Worm (Caenorhabditis elegans) whole organism, early embryonic: Measurements from ENCODE around the gene ZK418.5.

Experiments
- B0310.2 ChIP-seq: sonication (generic microtip); optimal IDR thresholded peaks from 2 replicates; lab custom pipeline; 2016; ENCODE audit warnings: mild to moderate bottlenecking, missing genetic modification characterization, missing compliant biosample characterization
- F13C5.2 ChIP-seq: sonication (generic microtip); optimal IDR thresholded peaks from 2 replicates; lab custom pipeline; 2017; ENCODE audit warnings: mild to moderate bottlenecking, missing genetic modification characterization, inconsistent platforms, missing compliant biosample characterization
- aly-1 ChIP-seq: sonication (generic microtip); optimal IDR thresholded peaks from 2 replicates; lab custom pipeline; 2016; ENCODE audit warnings: missing genetic modification characterization, missing compliant biosample characterization
- ama-1 ChIP-seq: fragments of 150-350 bp; optimal IDR thresholded peaks from 2 replicates; lab custom pipeline; 2014
- ceh-13 ChIP-seq: fragments of 200-800 bp; sonication (Bioruptor generic); optimal IDR thresholded peaks from 2 replicates; lab custom pipeline; 2018; ENCODE audit warnings: mild to moderate bottlenecking, missing genetic modification characterization, missing compliant biosample characterization
- ceh-36 ChIP-seq: sonication (generic microtip); optimal IDR thresholded peaks from 2 replicates; lab custom pipeline; 2016; ENCODE audit warnings: missing genetic modification characterization, inconsistent platforms, missing compliant biosample characterization
- ets-7 ChIP-seq: sonication (generic microtip); optimal IDR thresholded peaks from 2 replicates; lab custom pipeline; 2016; ENCODE audit warnings: missing genotype, missing genetic modification characterization, missing compliant biosample characterization
- flt-1 ChIP-seq: fragments of 200-800 bp; sonication (Bioruptor generic); IDR thresholded peaks from 2 replicates; pipeline ENCODE4 v1.3.6; 2022; ENCODE audit warnings: missing genetic modification characterization, missing compliant biosample characterization
- hmbx-1 ChIP-seq: sonication (generic microtip); optimal IDR thresholded peaks from 2 replicates; lab custom pipeline; 2016; ENCODE audit warnings: mild to moderate bottlenecking, missing genetic modification characterization, missing compliant biosample characterization
- hmg-4 ChIP-seq: fragments of 200-800 bp; sonication (Bioruptor generic); optimal IDR thresholded peaks from 2 replicates; lab custom pipeline; 2018; ENCODE audit warnings: mild to moderate bottlenecking, missing genetic modification characterization, missing compliant biosample characterization
- hnd-1 ChIP-seq: sonication (generic microtip); optimal IDR thresholded peaks from 2 replicates; lab custom pipeline; 2016; ENCODE audit warnings: missing genetic modification characterization, missing compliant biosample characterization
- pes-1 ChIP-seq: fragments of 200-800 bp; sonication (Bioruptor generic); IDR thresholded peaks from 2 replicates; pipeline ENCODE4 v1.3.6; 2022; ENCODE audit warnings: missing genetic modification reagents, missing genetic modification characterization, missing compliant biosample characterization
- scrt-1 ChIP-seq: fragments of 200-800 bp; sonication (Bioruptor generic); IDR thresholded peaks from 2 replicates; pipeline ENCODE4 v1.3.6; 2022; ENCODE audit warnings: missing genetic modification characterization, missing compliant biosample characterization
- sea-1 ChIP-seq: fragments of 200-800 bp; sonication (Bioruptor generic); conservative IDR thresholded peaks from 2 replicates; pipeline ENCODE4 v1.3.6; 2022; ENCODE audit warnings: missing genetic modification characterization, missing compliant biosample characterization
- tbx-11 ChIP-seq: fragments of 200-800 bp; sonication (Bioruptor generic); IDR thresholded peaks from 2 replicates; pipeline ENCODE4 v1.3.6; 2022; ENCODE audit warnings: missing genetic modification characterization, missing compliant biosample characterization
- tbx-37 ChIP-seq: fragments of 200-800 bp; sonication (Bioruptor generic); conservative IDR thresholded peaks from 2 replicates; pipeline ENCODE4 v1.3.6; 2022; ENCODE audit warnings: missing genetic modification reagents, missing genetic modification characterization, missing compliant biosample characterization
- tra-4 ChIP-seq: sonication (generic microtip); optimal IDR thresholded peaks from 2 replicates; lab custom pipeline; 2017; ENCODE audit warnings: missing genetic modification characterization, missing compliant biosample characterization

Gene ZK418.5

ce11 chrIII:7107965-7108364 is 34.3 kb upstream of the ZK418.5 start, which contains the start of gene odd-1:
Gene odd-1 (plus strand): TSS chrIII:7108313.
- TF ChIP-seq tbx-11 (GFP tag; lab: Robert Waterston, UW) (no peak), B0310.2 (tag; lab: Kevin White, UChicago) (no peak), scrt-1 (GFP tag; lab: Robert Waterston, UW) (no peak), F13C5.2 (tag; lab: Kevin White, UChicago) (no peak)

- no peak for TF ChIP-seq ama-1 (lab: Kevin White, UChicago)
- no peak for TF ChIP-seq hmg-4 (GFP tag; lab: Kevin White, UChicago)
- TF ChIP-seq scrt-1 (GFP tag; lab: Robert Waterston, UW): no peak
- TF ChIP-seq F13C5.2 (tag; lab: Kevin White, UChicago): no peak
- TF ChIP-seq aly-1 (tag; lab: Kevin White, UChicago): no peak
- TF ChIP-seq pes-1 (GFP tag; lab: Robert Waterston, UW): no peak
- TF ChIP-seq flt-1 (GFP tag; lab: Robert Waterston, UW): no peak
- TF ChIP-seq hmbx-1 (tag; lab: Kevin White, UChicago): no peak
- no peak for TF ChIP-seq tbx-11 (GFP tag; lab: Robert Waterston, UW)
- no peak for TF ChIP-seq B0310.2 (tag; lab: Kevin White, UChicago)
- no peak for TF ChIP-seq ets-7 (tag; lab: Kevin White, UChicago)
Observed at ce11 chrIII:7106854-7107253, 33.2 kb upstream of the ZK418.5 start.

- no peak for TF ChIP-seq hnd-1 (tag; lab: Kevin White, UChicago)
Observed at ce11 chrIII:7103940-7104440, 30.3 kb upstream of the ZK418.5 start, which contains the start of gene cpg-2. Gene cpg-2 (minus strand): TSS chrIII:7103990.

- TF ChIP-seq tbx-11 (GFP tag; lab: Robert Waterston, UW): no peak
- no peak for TF ChIP-seq flt-1 (GFP tag; lab: Robert Waterston, UW)
- TF ChIP-seq tbx-37: no peak
- TF ChIP-seq scrt-1 (GFP tag; lab: Robert Waterston, UW): no peak
- no peak for TF ChIP-seq hmbx-1 (tag; lab: Kevin White, UChicago)
Observed at ce11 chrIII:7101814-7102477, 28.3 kb upstream of the ZK418.5 start.

- TF ChIP-seq F13C5.2 (tag; lab: Kevin White, UChicago) (no peak), B0310.2 (tag; lab: Kevin White, UChicago) (no peak), ets-7 (tag; lab: Kevin White, UChicago) (no peak), aly-1 (tag; lab: Kevin White, UChicago) (no peak), ama-1 (lab: Kevin White, UChicago) (no peak), tra-4 (tag; lab: Kevin White, UChicago) (no peak), ceh-36 (tag; lab: Kevin White, UChicago) (no peak), flt-1 (GFP tag; lab: Robert Waterston, UW) (no peak), scrt-1 (GFP tag; lab: Robert Waterston, UW) (no peak), tbx-37 (no peak), pes-1 (GFP tag; lab: Robert Waterston, UW) (no peak), hnd-1 (tag; lab: Kevin White, UChicago) (no peak), ceh-13 (GFP tag; lab: Kevin White, UChicago) (no peak), sea-1 (no peak), hmg-4 (GFP tag; lab: Kevin White, UChicago) (no peak), hmbx-1 (tag; lab: Kevin White, UChicago) (no peak)
Observed at ce11 chrIII:7100001-7100400, 26.4 kb upstream of the ZK418.5 start, which contains the start of gene ZK418.11. Gene ZK418.11 (plus strand): TSS chrIII:7100289.

ce11 chrIII:7096481-7096880 is 22.8 kb upstream of the ZK418.5 start:
- TF ChIP-seq scrt-1 (GFP tag; lab: Robert Waterston, UW): no peak

ce11 chrIII:7095156-7095555 is 21.5 kb upstream of the ZK418.5 start, which contains the start of gene nhr-9:
Gene nhr-9 (plus strand): TSS chrIII:7095462.
- TF ChIP-seq aly-1 (tag; lab: Kevin White, UChicago) (no peak), B0310.2 (tag; lab: Kevin White, UChicago) (no peak), flt-1 (GFP tag; lab: Robert Waterston, UW) (no peak), scrt-1 (GFP tag; lab: Robert Waterston, UW) (no peak), ets-7 (tag; lab: Kevin White, UChicago) (no peak), pes-1 (GFP tag; lab: Robert Waterston, UW) (no peak), tbx-11 (GFP tag; lab: Robert Waterston, UW) (no peak), tbx-37 (no peak), hmg-4 (GFP tag; lab: Kevin White, UChicago) (no peak), ceh-36 (tag; lab: Kevin White, UChicago) (no peak), ceh-13 (GFP tag; lab: Kevin White, UChicago) (no peak), tra-4 (tag; lab: Kevin White, UChicago) (no peak), hmbx-1 (tag; lab: Kevin White, UChicago) (no peak), ama-1 (lab: Kevin White, UChicago) (no peak), sea-1 (no peak), hnd-1 (tag; lab: Kevin White, UChicago) (no peak), F13C5.2 (tag; lab: Kevin White, UChicago) (no peak)

- TF ChIP-seq B0310.2 (tag; lab: Kevin White, UChicago) (no peak), flt-1 (GFP tag; lab: Robert Waterston, UW) (no peak), ceh-13 (GFP tag; lab: Kevin White, UChicago) (no peak), ama-1 (lab: Kevin White, UChicago) (no peak), scrt-1 (GFP tag; lab: Robert Waterston, UW) (no peak), tbx-37 (no peak), tra-4 (tag; lab: Kevin White, UChicago) (no peak), sea-1 (no peak)
Observed at ce11 chrIII:7091042-7091441, 17.4 kb upstream of the ZK418.5 start, which contains the start of gene ZK418.2. Gene ZK418.2 (plus strand): TSS chrIII:7091342.
